Fruit fly (Drosophila melanogaster): Measurements from ENCODE around the gene KdelR.

DNA sequence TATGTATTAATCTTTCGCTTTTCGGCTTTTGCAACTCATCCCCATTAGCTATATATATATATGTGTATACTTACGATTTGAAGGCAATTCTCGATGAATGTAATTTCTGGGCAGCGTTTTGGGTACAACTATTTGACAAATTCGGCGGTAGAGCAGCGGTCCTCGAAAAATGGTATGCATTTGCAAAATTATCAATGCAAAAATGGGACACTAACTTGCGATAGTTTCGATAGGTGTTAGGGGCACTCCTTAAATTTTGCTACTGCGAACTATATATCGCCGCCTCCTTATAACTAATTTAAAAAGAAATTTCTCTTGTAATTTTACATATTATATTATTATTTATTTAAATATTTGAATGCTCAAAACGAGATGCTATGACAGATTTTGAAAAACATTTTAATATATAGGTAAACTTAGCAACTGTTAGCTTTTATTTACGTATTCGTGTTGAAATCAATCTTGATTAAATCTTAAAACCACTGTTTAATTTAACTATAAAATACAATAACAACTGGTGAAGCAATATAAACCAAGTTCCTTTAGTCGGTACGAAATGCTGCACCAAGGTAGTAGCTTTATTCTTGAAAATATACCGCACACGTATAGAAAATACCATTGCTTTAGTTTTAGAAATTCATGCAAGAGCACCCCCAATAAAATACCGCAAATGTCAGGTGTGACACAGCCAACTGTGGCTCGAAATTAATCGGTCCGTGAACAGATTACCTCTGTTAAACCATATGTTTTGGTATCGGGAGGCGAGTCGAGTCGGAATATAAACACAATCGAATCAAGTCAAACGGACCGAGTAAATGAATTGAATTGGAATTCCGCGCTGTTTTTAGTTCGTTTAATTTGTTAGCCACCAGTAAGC is 13.2 kb upstream of the KdelR start, which contains the start of the genes CG5355 and Klp31E:
- peak; percentile 58 for TF ChIP-seq Snoo (tag; optimal IDR thresholded peaks at IDR 0.05)
- no peak for TF ChIP-seq CG13204 (GFP tag; optimal IDR thresholded peaks at IDR 0.05)
- no peak for TF ChIP-seq CG8301 (tag; optimal IDR thresholded peaks at IDR 0.05)
- TF ChIP-seq CG34367 (tag; optimal IDR thresholded peaks at IDR 0.05) = peak; percentile 54
- TF ChIP-seq CG9948 (tag; optimal IDR thresholded peaks at IDR 0.05) = peak; percentile 60
